Worm (Caenorhabditis elegans) whole organism, L3 larva: Measurements from ENCODE around the gene jmjd-5.
A peak's percentile ranks its signal among the peaks of the same experiment; 100 is the strongest.

ENCODE experiments used
- R02D3.7 ChIP-seq: fragments of 150-350 bp; optimal IDR thresholded peaks from 2 replicates; lab custom pipeline; 2014; ENCODE audit warnings: missing biosample characterization, missing genetic modification characterization
- aly-2 ChIP-seq: fragments of 150-350 bp; optimal IDR thresholded peaks from 2 replicates; lab custom pipeline; 2014; ENCODE audit warnings: missing biosample characterization, missing genetic modification characterization
- ama-1 ChIP-seq: fragments of 150-350 bp; optimal IDR thresholded peaks from 2 replicates; lab custom pipeline; 2018
- ceh-16 ChIP-seq: sonication (generic microtip); optimal IDR thresholded peaks from 2 replicates; lab custom pipeline; 2017; ENCODE audit warnings: missing biosample characterization, missing genetic modification characterization
- ceh-28 ChIP-seq: fragments of 150-350 bp; optimal IDR thresholded peaks from 2 replicates; lab custom pipeline; 2014; ENCODE audit warnings: missing biosample characterization, missing genetic modification reagents, missing genetic modification characterization
- ceh-9 ChIP-seq: sonication (generic microtip); optimal IDR thresholded peaks from 2 replicates; lab custom pipeline; 2018; ENCODE audit warnings: missing biosample characterization, missing genetic modification characterization
- daf-12 ChIP-seq: fragments of 150-350 bp; optimal IDR thresholded peaks from 2 replicates; lab custom pipeline; 2014; ENCODE audit warnings: missing biosample characterization, missing genetic modification reagents, missing genetic modification characterization
- egl-5 ChIP-seq: fragments of 150-350 bp; optimal IDR thresholded peaks from 2 replicates; lab custom pipeline; 2017; ENCODE audit warnings: missing biosample characterization, missing genetic modification reagents, missing genetic modification characterization, inconsistent platforms
- elt-1 ChIP-seq: fragments of 150-350 bp; optimal IDR thresholded peaks from 2 replicates; lab custom pipeline; 2014; ENCODE audit warnings: missing biosample characterization, missing genetic modification characterization
- elt-2 ChIP-seq: sonication (generic microtip); optimal IDR thresholded peaks from 2 replicates; lab custom pipeline; 2016; ENCODE audit warnings: missing genetic modification reagents, mild to moderate bottlenecking, missing genetic modification characterization, missing compliant biosample characterization
- elt-3 ChIP-seq, 3 experiments: fragments of 150-350 bp in 1 of 3; sonication (generic microtip) in 2 of 3; optimal IDR thresholded peaks; 2 replicates in 2 of 3; 4 replicates in 1 of 3; lab custom pipeline; 2014 to 2017; ENCODE audit warnings: missing biosample characterization in 3 of 3, missing genetic modification characterization in 3 of 3
- eor-1 ChIP-seq, 2 experiments: fragments of 150-350 bp; optimal IDR thresholded peaks; 2 replicates each; lab custom pipeline; 2014 to 2018; ENCODE audit warnings: missing biosample characterization in 2 of 2, missing genetic modification characterization in 2 of 2
- fos-1 ChIP-seq: fragments of 150-350 bp; optimal IDR thresholded peaks from 2 replicates; lab custom pipeline; 2014; ENCODE audit warnings: missing biosample characterization, missing genetic modification characterization
- hmg-11 ChIP-seq: sonication (generic microtip); optimal IDR thresholded peaks from 2 replicates; lab custom pipeline; 2016; ENCODE audit warnings: missing genetic modification characterization, missing compliant biosample characterization
- jun-1 ChIP-seq: fragments of 150-350 bp; optimal IDR thresholded peaks from 2 replicates; lab custom pipeline; 2014; ENCODE audit warnings: missing biosample characterization, missing genetic modification reagents, missing genetic modification characterization
- lin-15B ChIP-seq: fragments of 150-350 bp; optimal IDR thresholded peaks from 2 replicates; lab custom pipeline; 2014; ENCODE audit warnings: missing biosample characterization, missing genetic modification characterization
- lin-39 ChIP-seq: fragments of 150-350 bp; optimal IDR thresholded peaks from 2 replicates; lab custom pipeline; 2018; ENCODE audit warnings: missing biosample characterization, missing genetic modification reagents, missing genetic modification characterization
- lsy-12 ChIP-seq: sonication (generic microtip); optimal IDR thresholded peaks from 2 replicates; lab custom pipeline; 2016; ENCODE audit warnings: mild to moderate bottlenecking, missing genetic modification characterization, missing compliant biosample characterization
- mdl-1 ChIP-seq: fragments of 150-350 bp; optimal IDR thresholded peaks from 2 replicates; lab custom pipeline; 2014; ENCODE audit warnings: missing biosample characterization, missing genetic modification characterization
- mml-1 ChIP-seq: fragments of 150-350 bp; sonication (generic microtip); optimal IDR thresholded peaks from 3 replicates; lab custom pipeline; 2014; ENCODE audit warnings: missing biosample characterization, missing genetic modification characterization
- nfya-1 ChIP-seq: sonication (generic microtip); optimal IDR thresholded peaks from 2 replicates; lab custom pipeline; 2017; ENCODE audit warnings: missing genetic modification characterization, mild to moderate bottlenecking, missing compliant biosample characterization, antibody characterized with exemption, moderate library complexity; ENCODE audit not compliant: insufficient read depth
- nhr-11 ChIP-seq: fragments of 150-350 bp; optimal IDR thresholded peaks from 2 replicates; lab custom pipeline; 2014; ENCODE audit warnings: missing biosample characterization, missing genetic modification characterization
- nhr-12 ChIP-seq: fragments of 150-350 bp; optimal IDR thresholded peaks from 2 replicates; lab custom pipeline; 2014; ENCODE audit warnings: missing biosample characterization, missing genetic modification characterization
- nhr-23 ChIP-seq: fragments of 150-350 bp; optimal IDR thresholded peaks from 2 replicates; lab custom pipeline; 2014; ENCODE audit warnings: missing biosample characterization, missing genetic modification reagents, missing genetic modification characterization
- nhr-25 ChIP-seq: sonication (generic microtip); optimal IDR thresholded peaks from 2 replicates; lab custom pipeline; 2017; ENCODE audit warnings: missing biosample characterization, missing genetic modification characterization
- nhr-28 ChIP-seq: fragments of 150-350 bp; optimal IDR thresholded peaks from 2 replicates; lab custom pipeline; 2014; ENCODE audit warnings: missing biosample characterization, missing genetic modification characterization
- nhr-43 ChIP-seq: sonication (generic microtip); optimal IDR thresholded peaks from 2 replicates; lab custom pipeline; 2016; ENCODE audit warnings: mild to moderate bottlenecking, missing genetic modification characterization, missing compliant biosample characterization; ENCODE audit not compliant: poor library complexity, severe bottlenecking
- nhr-67 ChIP-seq: fragments of 150-350 bp; optimal IDR thresholded peaks from 2 replicates; lab custom pipeline; 2014; ENCODE audit warnings: missing biosample characterization, missing genetic modification characterization
- nhr-77 ChIP-seq: fragments of 150-350 bp; optimal IDR thresholded peaks from 2 replicates; lab custom pipeline; 2014; ENCODE audit warnings: missing biosample characterization, missing genetic modification characterization
- pha-4 ChIP-seq: fragments of 150-350 bp; optimal IDR thresholded peaks from 2 replicates; lab custom pipeline; 2014; ENCODE audit warnings: missing biosample characterization, missing genetic modification reagents, missing genetic modification characterization
- pqm-1 ChIP-seq: fragments of 150-350 bp; optimal IDR thresholded peaks from 2 replicates; lab custom pipeline; 2017; ENCODE audit warnings: missing biosample characterization, missing genetic modification characterization, inconsistent platforms
- sea-2 ChIP-seq: fragments of 150-350 bp; sonication (generic microtip); optimal IDR thresholded peaks from 4 replicates; lab custom pipeline; 2014; ENCODE audit warnings: missing biosample characterization, missing genetic modification reagents, missing genetic modification characterization
- snpc-4 ChIP-seq: fragments of 150-350 bp; optimal IDR thresholded peaks from 2 replicates; lab custom pipeline; 2014; ENCODE audit warnings: missing biosample characterization, missing genetic modification characterization
- tbx-2 ChIP-seq: sonication (generic microtip); optimal IDR thresholded peaks from 2 replicates; lab custom pipeline; 2016; ENCODE audit warnings: mild to moderate bottlenecking, missing genetic modification characterization, missing compliant biosample characterization
- unc-39 ChIP-seq: sonication (generic microtip); optimal IDR thresholded peaks from 4 replicates; lab custom pipeline; 2017; ENCODE audit warnings: missing biosample characterization, missing genetic modification characterization
- zag-1 ChIP-seq: fragments of 150-350 bp; optimal IDR thresholded peaks from 2 replicates; lab custom pipeline; 2014; ENCODE audit warnings: missing biosample characterization, missing genetic modification characterization
- ztf-4 ChIP-seq: fragments of 150-350 bp; optimal IDR thresholded peaks from 2 replicates; lab custom pipeline; 2014; ENCODE audit warnings: missing biosample characterization, missing genetic modification characterization

Gene jmjd-5

DNA sequence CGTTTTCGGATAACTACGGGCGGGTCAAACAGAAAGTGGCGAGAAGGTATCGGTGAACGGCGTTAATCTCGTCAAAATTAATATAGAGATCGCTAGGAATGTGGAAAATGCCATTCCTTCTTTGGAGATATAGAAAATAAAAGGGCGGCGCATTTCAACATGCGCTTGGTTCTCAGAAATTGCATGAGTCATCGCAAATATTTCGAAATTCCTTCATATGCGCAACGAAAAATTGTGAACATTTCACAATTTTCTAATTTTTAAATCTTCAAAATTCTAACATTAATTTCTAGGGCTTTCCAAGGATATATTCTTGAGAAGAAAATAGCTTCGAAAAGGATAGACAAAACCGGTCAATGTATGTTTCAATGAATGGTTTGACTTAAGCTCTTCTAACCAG lies 48.4 kb upstream of the jmjd-5 start:
- no peak for TF ChIP-seq lin-39
- TF ChIP-seq tbx-2 (tag; lab: Kevin White, UChicago), result no peak
- TF ChIP-seq mml-1 (tag; lab: Kevin White, UChicago), result no peak
- TF ChIP-seq egl-5 (tag; lab: Kevin White, UChicago), result no peak
- no peak for TF ChIP-seq ztf-4 (tag; lab: Kevin White, UChicago)
- TF ChIP-seq nhr-77 (tag; lab: Kevin White, UChicago), result no peak

ce11 chrV:11080345-11081102 lies 46.8 kb upstream of the jmjd-5 start, which contains the start of gene act-1:
Gene act-1 (plus strand): TSS chrV:11081052.
- no peak for TF ChIP-seq mdl-1 (tag; lab: Kevin White, UChicago)
- peak; percentile 65 for TF ChIP-seq nhr-11 (tag; lab: Kevin White, UChicago)
- TF ChIP-seq nfya-1 (tag; lab: Kevin White, UChicago), result peak; percentile 80
- TF ChIP-seq elt-2 (tag; lab: Kevin White, UChicago), result peak; percentile 89
- no peak for TF ChIP-seq nhr-43 (tag; lab: Kevin White, UChicago)
- no peak for TF ChIP-seq ztf-4 (tag; lab: Kevin White, UChicago)
- no peak for TF ChIP-seq nhr-28 (tag; lab: Kevin White, UChicago)
- TF ChIP-seq snpc-4, result no peak
- no peak for TF ChIP-seq unc-39
- TF ChIP-seq elt-3 (tag; optimal IDR thresholded peaks at IDR 0.05; lab: Kevin White, UChicago), result no peak
- TF ChIP-seq nhr-12, result no peak
- TF ChIP-seq ama-1 (lab: Kevin White, UChicago), result peak; percentile 6
- no peak for TF ChIP-seq egl-5 (tag; lab: Kevin White, UChicago)
- no peak for TF ChIP-seq aly-2
- TF ChIP-seq daf-12, result no peak
- TF ChIP-seq nhr-67, result no peak
- no peak for TF ChIP-seq elt-1 (tag; lab: Kevin White, UChicago)
- peak; percentile 32 for TF ChIP-seq fos-1 (tag; lab: Kevin White, UChicago)
- TF ChIP-seq pha-4 (tag; lab: Kevin White, UChicago), result peak; percentile 44
- TF ChIP-seq sea-2 (GFP tag; lab: Kevin White, UChicago), result no peak
- no peak for TF ChIP-seq tbx-2 (tag; lab: Kevin White, UChicago)
- peak; percentile 31 for TF ChIP-seq hmg-11 (tag; lab: Kevin White, UChicago)
- no peak for TF ChIP-seq nhr-25
- TF ChIP-seq pqm-1 (tag; lab: Kevin White, UChicago), result peak; percentile 78
- peak; percentile 40 for TF ChIP-seq jun-1 (tag; lab: Kevin White, UChicago)
- no peak for TF ChIP-seq mml-1 (tag; lab: Kevin White, UChicago)
- TF ChIP-seq ceh-28 (tag; lab: Kevin White, UChicago), result no peak
- TF ChIP-seq R02D3.7, result no peak

ce11 chrV:11082475-11082874 lies 44.8 kb upstream of the jmjd-5 start:
- TF ChIP-seq nhr-23 (tag; lab: Kevin White, UChicago), result no peak
- no peak for TF ChIP-seq R02D3.7
- TF ChIP-seq nfya-1 (tag; lab: Kevin White, UChicago), result peak; percentile 12
- TF ChIP-seq egl-5 (tag; lab: Kevin White, UChicago), result no peak
- TF ChIP-seq tbx-2 (tag; lab: Kevin White, UChicago), result peak; percentile 17
- peak; percentile 36 for TF ChIP-seq pha-4 (tag; lab: Kevin White, UChicago)
- no peak for TF ChIP-seq snpc-4
- no peak for TF ChIP-seq aly-2
- peak; percentile 1 for TF ChIP-seq ceh-28 (tag; lab: Kevin White, UChicago)
- TF ChIP-seq nhr-11 (tag; lab: Kevin White, UChicago), result peak; percentile 90
- no peak for TF ChIP-seq fos-1 (tag; lab: Kevin White, UChicago)
- no peak for TF ChIP-seq ceh-9 (tag; lab: Kevin White, UChicago)
- peak; percentile 75 for TF ChIP-seq ama-1 (lab: Kevin White, UChicago)
- no peak for TF ChIP-seq ztf-4 (tag; lab: Kevin White, UChicago)
- TF ChIP-seq nhr-28 (tag; lab: Kevin White, UChicago), result no peak
- TF ChIP-seq lin-15B, result peak; percentile 7
- TF ChIP-seq, all 47 proteins: peak for 7

DNA sequence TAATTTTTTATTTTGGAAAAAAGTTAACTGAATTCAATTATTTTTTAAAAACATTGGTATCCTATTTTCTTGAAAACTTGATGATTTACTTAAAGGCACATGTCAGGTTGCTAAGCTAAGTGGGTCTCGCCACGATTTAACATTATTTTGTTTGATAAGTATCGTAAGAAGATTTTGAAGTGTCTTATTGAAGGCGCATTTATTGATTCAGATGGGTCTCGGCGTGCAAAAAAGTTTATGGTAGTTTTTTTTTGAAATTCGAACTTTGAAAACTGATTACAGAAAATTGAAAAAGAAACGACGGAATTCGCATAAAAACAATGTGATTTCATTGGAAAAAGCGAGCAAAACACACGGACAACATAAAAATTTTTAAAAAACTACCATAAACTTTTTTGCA lies 44.3 kb upstream of the jmjd-5 start:
- TF ChIP-seq lsy-12 (tag; lab: Kevin White, UChicago) (no peak), aly-2 (no peak), nhr-28 (tag; lab: Kevin White, UChicago) (no peak), zag-1 (tag; lab: Kevin White, UChicago) (no peak), eor-1 (tag; optimal IDR thresholded peaks at IDR 0.05; lab: Kevin White, UChicago) (no peak), unc-39 (no peak), ceh-9 (tag; lab: Kevin White, UChicago) (no peak), nhr-23 (tag; lab: Kevin White, UChicago) (no peak), nhr-11 (tag; lab: Kevin White, UChicago) (no peak), ceh-16 (tag; lab: Kevin White, UChicago) (no peak), snpc-4 (no peak), jun-1 (tag; lab: Kevin White, UChicago) (no peak)
- TF ChIP-seq, all 47 proteins: peak for 0
